Worm (Caenorhabditis elegans) whole organism, mixed stage, embryonic: ENCODE measurements around the gene Y53G8AM.8.

Source experiments
- drap-1 ChIP-seq: fragments of 200-800 bp; sonication (Bioruptor generic); optimal IDR thresholded peaks from 3 replicates; lab custom pipeline; 2018; ENCODE audit warnings: mild to moderate bottlenecking, missing genetic modification characterization, missing compliant biosample characterization
- ztf-11 ChIP-seq: fragments of 150-350 bp; optimal IDR thresholded peaks from 2 replicates; lab custom pipeline; 2014; ENCODE audit warnings: missing biosample characterization, missing genetic modification characterization

- no peak for TF ChIP-seq ztf-11 (tag; lab: Kevin White, UChicago)
- TF ChIP-seq drap-1: no peak
Measured at ce11 chrIII:3308940-3309339, 30.4 kb upstream of the Y53G8AM.8 start.
